Worm (Caenorhabditis elegans): ENCODE data around the gene srw-17.
"Not testable (repeated sequence)": the region's sequence is repeated elsewhere in the genome, so short reads cannot be mapped to it uniquely, and the experiment has no call there.

DNA sequence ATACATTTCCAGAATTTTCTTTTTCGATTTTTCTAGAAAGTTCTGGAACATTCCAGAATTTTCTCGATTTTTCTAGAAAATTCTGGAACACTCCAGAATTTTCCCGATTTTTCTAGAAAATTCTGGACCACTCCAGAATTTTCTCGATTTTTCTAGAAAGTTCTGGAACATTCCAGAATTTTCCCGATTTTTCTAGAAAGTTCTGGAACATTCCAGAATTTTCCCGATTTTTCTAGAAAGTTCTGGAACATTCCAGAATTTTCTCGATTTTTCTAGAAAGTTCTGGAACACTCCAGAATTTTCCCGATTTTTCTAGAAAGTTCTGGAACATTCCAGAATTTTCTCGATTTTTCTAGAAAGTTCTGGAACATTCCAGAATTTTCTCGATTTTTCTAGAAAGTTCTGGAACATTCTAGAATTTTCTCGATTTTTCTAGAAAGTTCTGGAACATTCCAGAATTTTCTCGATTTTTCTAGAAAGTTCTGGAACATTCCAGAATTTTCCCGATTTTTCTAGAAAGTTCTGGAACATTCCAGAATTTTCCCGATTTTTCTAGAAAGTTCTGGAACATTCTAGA lies 44.0 kb upstream of the srw-17 start:
- not testable (repeated sequence) for TF ChIP-seq ztf-23 (GFP tag; IDR thresholded peaks at IDR 0.05); klf-2 (GFP tag; conservative IDR thresholded peaks at IDR 0.05); cog-1 (tag; optimal IDR thresholded peaks at IDR 0.05); ztf-29 (GFP tag; IDR thresholded peaks at IDR 0.05); med-1 (GFP tag; optimal IDR thresholded peaks at IDR 0.05; ENCODE audit: insufficient read depth); ref-1 (GFP tag; conservative IDR thresholded peaks at IDR 0.05)
- peak; percentile 84 for TF ChIP-seq flt-1 (GFP tag; IDR thresholded peaks at IDR 0.05)

Data from whole organism, midembryonic.